Fruit fly (Drosophila melanogaster): ENCODE data around the gene Burs.
A peak's percentile ranks its signal among the peaks of the same experiment; 100 is the strongest.

Gene Burs

DNA sequence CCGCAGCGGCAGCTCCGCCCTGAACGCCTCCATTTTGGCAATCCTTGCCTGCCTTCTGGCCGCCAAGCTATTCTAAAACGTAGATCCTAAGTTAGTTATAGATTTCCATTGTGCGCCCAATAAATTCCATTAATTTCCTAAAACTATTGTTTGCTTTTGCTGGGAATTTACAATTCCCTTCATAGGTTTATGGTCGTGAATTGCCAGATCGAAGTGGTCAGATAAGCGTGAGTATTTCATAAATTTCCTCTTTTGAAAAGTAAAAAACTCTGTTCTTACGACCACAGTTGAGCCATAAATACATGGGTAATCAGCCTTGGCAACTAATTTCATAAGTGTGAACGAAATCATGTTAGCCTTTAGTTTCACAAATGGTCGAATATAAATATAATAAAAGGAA lies 16.2 kb upstream of the Burs start:
- no peak for TF ChIP-seq Nf-YC (tag; optimal IDR thresholded peaks at IDR 0.05)
- peak; percentile 82 for TF ChIP-seq sd (tag; optimal IDR thresholded peaks at IDR 0.05)
- TF ChIP-seq nerfin-2 (GFP tag; IDR thresholded peaks at IDR 0.05; ENCODE audit: partially characterized antibody), result no peak
- no peak for TF ChIP-seq knrl (GFP tag; IDR thresholded peaks at IDR 0.05; ENCODE audit: partially characterized antibody)
- no peak for TF ChIP-seq CG18011 (GFP tag; optimal IDR thresholded peaks at IDR 0.05)
- TF ChIP-seq CoRest (tag; optimal IDR thresholded peaks at IDR 0.05), result no peak
- TF ChIP-seq bsh (GFP tag; optimal IDR thresholded peaks at IDR 0.05), result no peak
- no peak for TF ChIP-seq CG30431 (GFP tag; optimal IDR thresholded peaks at IDR 0.05)
- no peak for TF ChIP-seq Atf6 (GFP tag; IDR thresholded peaks at IDR 0.05)
- no peak for TF ChIP-seq CG10431 (GFP tag; optimal IDR thresholded peaks at IDR 0.05)
- TF ChIP-seq CG7372 (GFP tag; IDR thresholded peaks at IDR 0.05), result no peak
- TF ChIP-seq ato (GFP tag; IDR thresholded peaks at IDR 0.05; ENCODE audit: partially characterized antibody), result no peak
- TF ChIP-seq CG34376 (GFP tag; optimal IDR thresholded peaks at IDR 0.05), result peak; percentile 46
- TF ChIP-seq CG17186 (GFP tag; optimal IDR thresholded peaks at IDR 0.05), result no peak
- no peak for TF ChIP-seq h (optimal IDR thresholded peaks at IDR 0.05)
- TF ChIP-seq gem (tag; optimal IDR thresholded peaks at IDR 0.05), result no peak
- no peak for TF ChIP-seq zfh2 (GFP tag; optimal IDR thresholded peaks at IDR 0.05)
- peak; percentile 41 for TF ChIP-seq sug (tag; optimal IDR thresholded peaks at IDR 0.05)
- peak; percentile 42 for TF ChIP-seq exex (tag; optimal IDR thresholded peaks at IDR 0.05)
- no peak for TF ChIP-seq CG7786 (GFP tag; optimal IDR thresholded peaks at IDR 0.05)
- no peak for TF ChIP-seq fd102C (GFP tag; optimal IDR thresholded peaks at IDR 0.05)
- TF ChIP-seq CG16779 (GFP tag; IDR thresholded peaks at IDR 0.05), result no peak
- no peak for TF ChIP-seq CG33213 (GFP tag; optimal IDR thresholded peaks at IDR 0.05)
- no peak for TF ChIP-seq Vsx1 (GFP tag; optimal IDR thresholded peaks at IDR 0.05)
- TF ChIP-seq corto (GFP tag; optimal IDR thresholded peaks at IDR 0.05), result no peak
- TF ChIP-seq Bdp1 (GFP tag; optimal IDR thresholded peaks at IDR 0.05), result no peak
- no peak for TF ChIP-seq Abd-B (GFP tag; optimal IDR thresholded peaks at IDR 0.05)
- TF ChIP-seq CG1603 (tag; optimal IDR thresholded peaks at IDR 0.05), result no peak
- TF ChIP-seq Deaf1 (tag; optimal IDR thresholded peaks at IDR 0.05), result no peak
- 0 out of 3 replicates have a peak, but pooled peaks have one; percentile 3 for TF ChIP-seq CG2199 (GFP tag; IDR thresholded peaks at IDR 0.05)
- TF ChIP-seq NC2β (GFP tag; optimal IDR thresholded peaks at IDR 0.05), result no peak
- TF ChIP-seq Ets65A (GFP tag), result peak; percentile 17
- TF ChIP-seq CG14014 (GFP tag; IDR thresholded peaks at IDR 0.05), result no peak
- no peak for TF ChIP-seq NK7.1 (GFP tag; optimal IDR thresholded peaks at IDR 0.05)

DNA sequence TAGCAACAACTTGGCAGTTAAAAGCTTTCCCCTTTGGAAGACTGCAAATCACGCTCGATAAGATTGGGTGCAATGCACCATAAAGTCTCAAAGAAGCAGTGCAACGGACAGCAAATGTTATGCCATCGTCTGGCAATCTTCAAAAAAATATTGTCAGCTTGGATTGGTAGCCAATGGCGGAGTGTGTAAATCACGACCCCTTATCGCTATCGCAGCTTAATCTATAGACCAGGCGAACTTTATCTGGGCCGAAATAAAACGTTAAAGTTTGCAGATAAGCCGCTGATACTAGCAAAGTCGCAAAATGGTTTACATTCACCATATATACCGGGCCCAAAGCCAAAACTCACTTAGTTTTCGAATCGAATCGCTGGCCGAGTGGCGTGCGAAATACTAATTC lies 15.3 kb upstream of the Burs start, which contains the start of gene CG31198:
Gene CG31198, plus strand, starts transcription at position 351 of the 400 bp plus-strand sequence.
- peak; percentile 42 for TF ChIP-seq exex (tag; optimal IDR thresholded peaks at IDR 0.05)
- no peak for TF ChIP-seq gfzf (GFP tag; optimal IDR thresholded peaks at IDR 0.05)
- TF ChIP-seq Hey (tag; optimal IDR thresholded peaks at IDR 0.05), result peak; percentile 86
- TF ChIP-seq Pdp1 (GFP tag; optimal IDR thresholded peaks at IDR 0.05), result peak in 1 of 2 experiments; percentile 72
- TF ChIP-seq GATAe (GFP tag; conservative IDR thresholded peaks at IDR 0.05), result peak; percentile 74
- TF ChIP-seq nerfin-1 (tag; optimal IDR thresholded peaks at IDR 0.05), result no peak
- TF ChIP-seq sug (tag; optimal IDR thresholded peaks at IDR 0.05), result peak; percentile 65
- peak; percentile 36 for TF ChIP-seq CG34376 (GFP tag; optimal IDR thresholded peaks at IDR 0.05)
- TF ChIP-seq grn (GFP tag; optimal IDR thresholded peaks at IDR 0.05), result peak; percentile 66
- TF ChIP-seq Oaz (GFP tag; IDR thresholded peaks at IDR 0.05), result no peak
- peak; percentile 62; the same call in 1 of the 2 replicates for TF ChIP-seq sens-2 (GFP tag; IDR thresholded peaks at IDR 0.05)
- TF ChIP-seq CG12659 (GFP tag; optimal IDR thresholded peaks at IDR 0.05), result no peak
